Worm (Caenorhabditis elegans): ENCODE data around the gene fbxa-3.
A peak's percentile ranks its signal among the peaks of the same experiment; 100 is the strongest.

ce11 chrII:1842894-1843293 lies 22.2 kb upstream of the fbxa-3 start, which contains the start of the genes C52E2.5 and C52E2.4:
- TF ChIP-seq nhr-77 (tag; optimal IDR thresholded peaks at IDR 0.05) = no peak
- no peak for TF ChIP-seq zfp-2 (tag; optimal IDR thresholded peaks at IDR 0.05)
- no peak for TF ChIP-seq egl-27 (tag; optimal IDR thresholded peaks at IDR 0.05)
- no peak for TF ChIP-seq nhr-76 (tag; optimal IDR thresholded peaks at IDR 0.05)
- peak; percentile 87 for TF ChIP-seq pqm-1 (tag; optimal IDR thresholded peaks at IDR 0.05)
- TF ChIP-seq fkh-10 (GFP tag; optimal IDR thresholded peaks at IDR 0.05) = no peak
- no peak for TF ChIP-seq ces-1 (GFP tag; optimal IDR thresholded peaks at IDR 0.05)
- no peak for TF ChIP-seq nhr-41 (GFP tag; IDR thresholded peaks at IDR 0.05)
- TF ChIP-seq daf-16 (GFP tag; optimal IDR thresholded peaks at IDR 0.05) = no peak
- TF ChIP-seq daf-16 (tag; optimal IDR thresholded peaks at IDR 0.05) = peak; percentile 96
- no peak for TF ChIP-seq hlh-11 (tag; optimal IDR thresholded peaks at IDR 0.05)
- no peak for TF ChIP-seq dmd-9 (GFP tag; IDR thresholded peaks at IDR 0.05)

Data from whole organism, L4 larva.